Worm (Caenorhabditis elegans) whole organism, L3 larva: ENCODE data around the gene T05H4.4.
A peak's percentile ranks its signal among the peaks of the same experiment; 100 is the strongest.

Source experiments
- elt-2 ChIP-seq: sonication (generic microtip); optimal IDR thresholded peaks from 2 replicates; lab custom pipeline; 2016; ENCODE audit warnings: missing genetic modification reagents, mild to moderate bottlenecking, missing genetic modification characterization, missing compliant biosample characterization
- nhr-237 ChIP-seq: fragments of 150-350 bp; optimal IDR thresholded peaks from 2 replicates; lab custom pipeline; 2014; ENCODE audit warnings: missing biosample characterization, missing genetic modification characterization
- skn-1 ChIP-seq: fragments of 150-350 bp; optimal IDR thresholded peaks from 2 replicates; lab custom pipeline; 2014; ENCODE audit warnings: missing biosample characterization, missing genetic modification characterization
- snpc-4 ChIP-seq: fragments of 150-350 bp; optimal IDR thresholded peaks from 2 replicates; lab custom pipeline; 2014; ENCODE audit warnings: missing biosample characterization, missing genetic modification characterization
- tbx-2 ChIP-seq: sonication (generic microtip); optimal IDR thresholded peaks from 2 replicates; lab custom pipeline; 2016; ENCODE audit warnings: mild to moderate bottlenecking, missing genetic modification characterization, missing compliant biosample characterization
- unc-39 ChIP-seq: sonication (generic microtip); optimal IDR thresholded peaks from 4 replicates; lab custom pipeline; 2017; ENCODE audit warnings: missing biosample characterization, missing genetic modification characterization
- unc-62 ChIP-seq: fragments of 150-350 bp; sonication (generic microtip); optimal IDR thresholded peaks from 4 replicates; lab custom pipeline; 2014; ENCODE audit warnings: missing biosample characterization, missing genetic modification reagents, missing genetic modification characterization
- ztf-11 ChIP-seq: fragments of 150-350 bp; optimal IDR thresholded peaks from 2 replicates; lab custom pipeline; 2014; ENCODE audit warnings: missing biosample characterization, missing genetic modification characterization

DNA sequence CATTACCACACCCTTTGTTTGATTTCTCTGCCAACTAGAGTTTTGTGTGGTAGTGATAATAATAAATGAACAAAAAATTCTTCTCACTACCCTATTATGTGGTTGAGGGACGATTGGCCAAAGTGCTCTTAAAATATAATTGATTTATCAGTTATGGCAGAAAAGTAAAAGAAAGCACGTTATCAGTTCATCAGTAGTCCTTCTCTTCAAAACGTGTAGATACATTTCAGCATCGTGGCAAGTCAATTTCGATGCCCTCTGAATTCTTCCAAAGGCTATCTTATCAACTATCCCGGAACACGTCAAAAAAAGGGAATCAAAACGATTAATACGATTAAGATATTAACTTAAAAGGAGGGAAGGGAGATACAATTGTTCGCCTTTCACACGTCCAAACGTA is 25.6 kb upstream of the T05H4.4 start:
- no peak for TF ChIP-seq snpc-4 (tag; lab: Kevin White, UChicago)
- TF ChIP-seq unc-39 = no peak
- TF ChIP-seq unc-62 = no peak
- TF ChIP-seq tbx-2 (tag; lab: Kevin White, UChicago) = no peak
- no peak for TF ChIP-seq skn-1 (tag; lab: Kevin White, UChicago)
- peak; percentile 99 for TF ChIP-seq elt-2 (tag; lab: Kevin White, UChicago)
- TF ChIP-seq nhr-237 (tag; lab: Kevin White, UChicago) = no peak
- TF ChIP-seq ztf-11 (tag; lab: Kevin White, UChicago) = no peak
